Worm (Caenorhabditis elegans) whole organism, L2 larva: ENCODE measurements around the gene btb-4.

Experiments
- F13H6.1 ChIP-seq: sonication (generic microtip); optimal IDR thresholded peaks from 2 replicates; lab custom pipeline; 2016; ENCODE audit warnings: missing genetic modification characterization, missing compliant biosample characterization
- ZK546.5 ChIP-seq: sonication (generic microtip); optimal IDR thresholded peaks from 2 replicates; lab custom pipeline; 2017; ENCODE audit warnings: missing biosample characterization, missing genetic modification characterization
- ama-1 ChIP-seq: fragments of 150-350 bp; optimal IDR thresholded peaks from 2 replicates; lab custom pipeline; 2018; ENCODE audit warnings: inconsistent platforms
- elt-1 ChIP-seq: fragments of 150-350 bp; optimal IDR thresholded peaks from 2 replicates; lab custom pipeline; 2014; ENCODE audit warnings: missing biosample characterization, missing genetic modification characterization
- elt-3 ChIP-seq: sonication (generic microtip); optimal IDR thresholded peaks from 2 replicates; lab custom pipeline; 2017; ENCODE audit warnings: missing biosample characterization, missing genetic modification characterization
- fos-1 ChIP-seq: fragments of 150-350 bp; optimal IDR thresholded peaks from 2 replicates; lab custom pipeline; 2014; ENCODE audit warnings: missing biosample characterization, missing genetic modification characterization
- gmeb-1 ChIP-seq: fragments of 150-350 bp; optimal IDR thresholded peaks from 2 replicates; lab custom pipeline; 2014; ENCODE audit warnings: missing biosample characterization, missing genetic modification characterization
- lin-13 ChIP-seq: fragments of 150-350 bp; optimal IDR thresholded peaks from 2 replicates; lab custom pipeline; 2014; ENCODE audit warnings: missing biosample characterization, missing genetic modification reagents, missing genetic modification characterization
- lin-39 ChIP-seq: fragments of 150-350 bp; optimal IDR thresholded peaks from 2 replicates; lab custom pipeline; 2014; ENCODE audit warnings: missing biosample characterization, missing genetic modification reagents, missing genetic modification characterization
- nhr-11 ChIP-seq: fragments of 150-350 bp; optimal IDR thresholded peaks from 2 replicates; lab custom pipeline; 2014; ENCODE audit warnings: missing biosample characterization, missing genetic modification characterization
- nhr-237 ChIP-seq: fragments of 150-350 bp; optimal IDR thresholded peaks from 2 replicates; lab custom pipeline; 2014; ENCODE audit warnings: missing biosample characterization, missing genetic modification characterization
- nhr-25 ChIP-seq: fragments of 150-350 bp; sonication (generic microtip); optimal IDR thresholded peaks from 3 replicates; lab custom pipeline; 2014; ENCODE audit warnings: missing biosample characterization, missing genetic modification characterization
- sma-3 ChIP-seq: sonication (generic microtip); optimal IDR thresholded peaks from 2 replicates; lab custom pipeline; 2016; ENCODE audit warnings: missing genetic modification reagents, missing genetic modification characterization, missing compliant biosample characterization
- ztf-4 ChIP-seq: fragments of 150-350 bp; optimal IDR thresholded peaks from 2 replicates; lab custom pipeline; 2014; ENCODE audit warnings: missing biosample characterization, missing genetic modification characterization

DNA sequence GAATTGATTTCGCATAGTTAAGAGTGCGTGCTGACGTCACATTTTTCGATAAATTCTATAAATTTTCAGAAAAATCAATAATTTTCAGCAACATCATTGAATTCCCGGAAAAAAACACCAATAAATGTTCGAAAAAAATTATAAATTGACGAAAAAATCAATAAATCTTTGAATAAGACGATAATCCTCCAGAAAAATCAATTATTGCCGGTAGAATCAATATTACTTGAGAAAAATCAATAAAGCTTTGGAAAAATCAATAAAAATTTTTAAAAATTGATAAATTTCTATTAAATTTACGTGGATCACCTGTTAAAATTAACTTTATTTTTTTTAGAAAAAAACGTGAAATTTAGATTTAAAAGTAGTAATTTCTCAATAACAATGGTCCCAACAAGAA is 18.3 kb upstream of the btb-4 start:
- no peak for TF ChIP-seq gmeb-1 (tag; lab: Kevin White, UChicago)
- TF ChIP-seq nhr-11 (tag; lab: Kevin White, UChicago) = no peak
- TF ChIP-seq elt-1 (tag; lab: Kevin White, UChicago) = no peak
- TF ChIP-seq elt-3 (tag; lab: Kevin White, UChicago) = no peak
- TF ChIP-seq nhr-237 (tag; lab: Kevin White, UChicago) = no peak
- TF ChIP-seq lin-13 = no peak
- no peak for TF ChIP-seq sma-3 (GFP tag; lab: Kevin White, UChicago)
- TF ChIP-seq fos-1 (tag; lab: Kevin White, UChicago) = no peak
- TF ChIP-seq nhr-25 (tag; lab: Kevin White, UChicago) = no peak
- no peak for TF ChIP-seq ztf-4
- TF ChIP-seq F13H6.1 (tag; lab: Kevin White, UChicago) = no peak
- TF ChIP-seq ZK546.5 (tag; lab: Kevin White, UChicago) = no peak
- TF ChIP-seq ama-1 = no peak
- TF ChIP-seq lin-39 (tag; lab: Kevin White, UChicago) = no peak
